Worm (Caenorhabditis elegans) whole organism, young adult: ENCODE measurements around the gene T08B1.4.

ENCODE experiments used
- F10E7.11 ChIP-seq: sonication (generic microtip); optimal IDR thresholded peaks from 2 replicates; lab custom pipeline; 2017; ENCODE audit warnings: mild to moderate bottlenecking, missing genetic modification characterization, moderate library complexity, missing compliant biosample characterization
- F23B12.7 ChIP-seq: sonication (generic microtip); optimal IDR thresholded peaks from 2 replicates; lab custom pipeline; 2017; ENCODE audit warnings: missing genetic modification characterization, mild to moderate bottlenecking, missing compliant biosample characterization, antibody characterized with exemption, moderate library complexity; ENCODE audit not compliant: insufficient read depth
- F37B4.10 ChIP-seq: fragments of 200-800 bp; sonication (Bioruptor generic); IDR thresholded peaks from 2 replicates; pipeline ENCODE4 v1.3.6; 2022; ENCODE audit warnings: missing genetic modification characterization, missing compliant biosample characterization
- ama-1 ChIP-seq, 3 experiments: fragments of 150-350 bp in 1 of 3; sonication (generic microtip) in 2 of 3; optimal IDR thresholded peaks; 2 replicates each; lab custom pipeline; 2014 to 2018; ENCODE audit warnings: missing biosample characterization in 2 of 3, missing genetic modification characterization in 2 of 3, missing genetic modification reagents in 2 of 3
- cebp-1 ChIP-seq, 2 experiments: fragments of 200-800 bp in 1 of 2; sonication (Bioruptor generic) in 1 of 2; sonication (generic microtip) in 1 of 2; IDR thresholded peaks in 1 of 2; optimal IDR thresholded peaks in 1 of 2; 2 replicates each; pipeline versions ENCODE4 v1.3.6 to Lab custom; 2017 to 2022; ENCODE audit warnings: missing compliant biosample characterization in 2 of 2, missing genetic modification characterization in 2 of 2, mild to moderate bottlenecking in 1 of 2, missing genetic modification reagents in 1 of 2, moderate library complexity in 1 of 2
- die-1 ChIP-seq: sonication (generic microtip); optimal IDR thresholded peaks from 2 replicates; lab custom pipeline; 2016; ENCODE audit warnings: missing genotype, mild to moderate bottlenecking, missing genetic modification characterization, missing compliant biosample characterization
- dpl-1 ChIP-seq: fragments of 150-350 bp; optimal IDR thresholded peaks from 2 replicates; lab custom pipeline; 2014; ENCODE audit warnings: missing biosample characterization, missing genetic modification reagents, missing genetic modification characterization
- fkh-3 ChIP-seq: sonication (generic microtip); optimal IDR thresholded peaks from 2 replicates; lab custom pipeline; 2016; ENCODE audit warnings: mild to moderate bottlenecking, missing genetic modification characterization, missing compliant biosample characterization
- lir-1 ChIP-seq: fragments of 200-800 bp; sonication (Bioruptor generic); conservative IDR thresholded peaks from 2 replicates; pipeline ENCODE4 v1.3.6; 2022; ENCODE audit warnings: missing genetic modification reagents, missing genetic modification characterization, missing compliant biosample characterization
- pha-4 ChIP-seq: fragments of 150-350 bp; sonication (generic microtip); optimal IDR thresholded peaks from 2 replicates; lab custom pipeline; 2014; ENCODE audit warnings: missing biosample characterization, missing genetic modification reagents, missing genetic modification characterization
- repo-1 ChIP-seq: sonication (generic microtip); optimal IDR thresholded peaks from 2 replicates; lab custom pipeline; 2017; ENCODE audit warnings: mild to moderate bottlenecking, missing genetic modification characterization, missing compliant biosample characterization
- snpc-1.3 ChIP-seq: sonication (generic microtip); optimal IDR thresholded peaks from 2 replicates; lab custom pipeline; 2017; ENCODE audit warnings: missing genetic modification characterization, mild to moderate bottlenecking, missing compliant biosample characterization, antibody characterized with exemption, moderate library complexity, missing genotype, missing genetic modification reagents; ENCODE audit not compliant: insufficient read depth
- tlf-1 ChIP-seq: fragments of 200-800 bp; sonication (Bioruptor generic); optimal IDR thresholded peaks from 2 replicates; lab custom pipeline; 2018; ENCODE audit warnings: mild to moderate bottlenecking, missing genetic modification characterization, missing compliant biosample characterization

DNA sequence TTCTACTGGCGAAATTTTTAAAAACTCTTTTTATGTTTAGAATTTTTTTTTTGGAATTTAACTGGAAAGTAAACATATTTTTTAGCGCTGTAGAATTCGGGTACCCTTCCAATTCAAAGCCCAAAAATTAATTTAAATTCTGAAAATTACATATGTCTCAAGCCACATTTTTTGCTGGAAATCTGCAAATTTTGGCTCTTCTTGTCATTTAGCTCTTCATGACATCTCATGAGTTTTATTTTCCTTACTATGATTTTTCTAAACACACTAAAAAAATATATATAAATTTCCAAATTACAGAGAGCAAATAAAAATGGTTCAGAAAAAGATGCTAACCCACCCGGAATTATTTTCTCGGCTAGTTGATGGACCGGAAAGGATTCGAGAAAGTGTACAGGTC lies 9.8 kb upstream of the T08B1.4 start, which contains the start of gene acs-3:
- TF ChIP-seq tlf-1 (GFP tag; lab: Kevin White, UChicago), result no peak
- TF ChIP-seq dpl-1 (GFP tag; lab: Kevin White, UChicago), result no peak
- no peak for TF ChIP-seq lir-1
- no peak for TF ChIP-seq pha-4 (tag; lab: Kevin White, UChicago)
- TF ChIP-seq F10E7.11 (tag; lab: Kevin White, UChicago), result no peak
- TF ChIP-seq snpc-1.3, result no peak
- no peak for TF ChIP-seq fkh-3 (tag; lab: Kevin White, UChicago)
- no peak for TF ChIP-seq cebp-1 (GFP tag; IDR thresholded peaks at IDR 0.05; lab: Robert Waterston, UW)
- no peak for TF ChIP-seq cebp-1 (tag; optimal IDR thresholded peaks at IDR 0.05; lab: Kevin White, UChicago)
- no peak for TF ChIP-seq ama-1 (optimal IDR thresholded peaks at IDR 0.05; lab: Kevin White, UChicago)
- TF ChIP-seq ama-1 (GFP tag; optimal IDR thresholded peaks at IDR 0.05; lab: Kevin White, UChicago), result no peak
- no peak for TF ChIP-seq F23B12.7
- TF ChIP-seq F37B4.10 (GFP tag; lab: Robert Waterston, UW), result no peak
- no peak for TF ChIP-seq repo-1
- no peak for TF ChIP-seq die-1 (tag; lab: Kevin White, UChicago)
